Fruit fly (Drosophila melanogaster) whole organism: ENCODE data around the gene CG31810.

Experiments
- CG8478 ChIP-seq: fragments of >200 bp; optimal IDR thresholded peaks from 2 replicates; lab custom pipeline; 2018; ENCODE audit warnings: inconsistent platforms
- Dll ChIP-seq: fragments of >200 bp; optimal IDR thresholded peaks from 2 replicates; lab custom pipeline; 2017
- EcR ChIP-seq, 2 experiments: fragments of >200 bp; optimal IDR thresholded peaks; 2 replicates each; lab custom pipeline; 2017; ENCODE audit warnings: missing biosample characterization in 2 of 2, missing genetic modification characterization in 2 of 2, missing genetic modification reagents in 2 of 2
- pan ChIP-seq: fragments of >200 bp; optimal IDR thresholded peaks from 2 replicates; lab custom pipeline; 2017
- psq ChIP-seq: fragments of >200 bp; optimal IDR thresholded peaks from 2 replicates; lab custom pipeline; 2017
- usp ChIP-seq: fragments of >200 bp; optimal IDR thresholded peaks from 2 replicates; lab custom pipeline; 2017; ENCODE audit warnings: missing biosample characterization, missing genetic modification characterization, mixed read lengths

The CG31810 gene

dm6 chr2L:16852318-16852932 lies at the start of gene CG31810:
TSS of gene CG31810 (minus strand) at chr2L:16852368.
- TF ChIP-seq Dll (no peak), CG8478 (lab: Kevin White, UChicago) (no peak), usp (no peak), pan (lab: Kevin White, UChicago) (no peak), psq (no peak), EcR (GFP tag; optimal IDR thresholded peaks at IDR 0.05; lab: Kevin White, UChicago) (no peak)

DNA sequence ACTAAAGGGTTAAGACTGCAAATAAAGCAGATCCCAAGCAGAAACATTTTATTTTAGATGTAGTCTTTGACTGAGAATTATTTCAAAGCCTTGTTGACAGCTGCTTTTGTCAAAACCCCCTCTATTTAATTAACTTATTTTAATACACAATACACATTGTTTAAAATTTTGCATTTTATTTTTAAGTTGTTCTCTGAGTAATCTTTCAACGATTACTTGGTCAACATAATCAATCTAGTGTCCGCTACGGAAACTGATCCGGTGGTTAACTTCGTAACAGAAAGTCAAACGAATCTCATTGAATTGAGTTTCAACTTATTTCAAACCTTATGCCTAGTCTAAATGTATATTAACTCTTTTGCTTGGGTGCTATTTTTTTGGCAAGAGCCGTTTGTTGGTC lies 48.2 kb upstream of the CG31810 start, which contains the start of gene CG31805:
Gene CG31805 (minus strand): TSS at position 101 of the 400 bp plus-strand sequence.
- TF ChIP-seq usp, result no peak
- TF ChIP-seq Dll, result no peak
- no peak for TF ChIP-seq pan (lab: Kevin White, UChicago)
- TF ChIP-seq EcR (GFP tag; optimal IDR thresholded peaks at IDR 0.05; lab: Kevin White, UChicago), result no peak
- TF ChIP-seq CG8478 (lab: Kevin White, UChicago), result no peak
- TF ChIP-seq psq, result no peak

DNA sequence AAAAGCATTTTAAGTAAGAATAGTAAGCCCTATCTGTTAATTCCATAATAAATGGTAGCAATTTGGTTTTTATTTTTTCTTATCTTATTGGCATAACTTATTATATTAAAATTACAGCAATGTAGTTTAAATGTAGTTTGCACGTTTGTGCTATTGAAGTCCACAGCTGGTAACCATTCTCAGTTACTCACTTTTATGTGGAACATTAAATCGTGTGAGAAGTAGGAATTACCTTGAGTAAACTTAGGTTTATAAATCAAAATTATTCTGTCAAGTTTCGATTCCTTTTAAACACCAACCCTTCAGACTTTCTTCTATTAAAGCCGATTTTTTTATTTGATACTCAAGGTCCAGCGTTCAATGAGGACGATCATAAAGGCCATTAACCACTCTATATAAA lies 37.4 kb upstream of the CG31810 start, which contains the start of gene CG42556:
Gene CG42556 (plus strand): TSS at position 301 of the 400 bp plus-strand sequence.
- TF ChIP-seq Dll, result no peak
- TF ChIP-seq pan (lab: Kevin White, UChicago), result no peak
- no peak for TF ChIP-seq CG8478 (lab: Kevin White, UChicago)
- TF ChIP-seq usp, result no peak
- TF ChIP-seq EcR (GFP tag; optimal IDR thresholded peaks at IDR 0.05; lab: Kevin White, UChicago), result no peak
- TF ChIP-seq psq, result no peak

DNA sequence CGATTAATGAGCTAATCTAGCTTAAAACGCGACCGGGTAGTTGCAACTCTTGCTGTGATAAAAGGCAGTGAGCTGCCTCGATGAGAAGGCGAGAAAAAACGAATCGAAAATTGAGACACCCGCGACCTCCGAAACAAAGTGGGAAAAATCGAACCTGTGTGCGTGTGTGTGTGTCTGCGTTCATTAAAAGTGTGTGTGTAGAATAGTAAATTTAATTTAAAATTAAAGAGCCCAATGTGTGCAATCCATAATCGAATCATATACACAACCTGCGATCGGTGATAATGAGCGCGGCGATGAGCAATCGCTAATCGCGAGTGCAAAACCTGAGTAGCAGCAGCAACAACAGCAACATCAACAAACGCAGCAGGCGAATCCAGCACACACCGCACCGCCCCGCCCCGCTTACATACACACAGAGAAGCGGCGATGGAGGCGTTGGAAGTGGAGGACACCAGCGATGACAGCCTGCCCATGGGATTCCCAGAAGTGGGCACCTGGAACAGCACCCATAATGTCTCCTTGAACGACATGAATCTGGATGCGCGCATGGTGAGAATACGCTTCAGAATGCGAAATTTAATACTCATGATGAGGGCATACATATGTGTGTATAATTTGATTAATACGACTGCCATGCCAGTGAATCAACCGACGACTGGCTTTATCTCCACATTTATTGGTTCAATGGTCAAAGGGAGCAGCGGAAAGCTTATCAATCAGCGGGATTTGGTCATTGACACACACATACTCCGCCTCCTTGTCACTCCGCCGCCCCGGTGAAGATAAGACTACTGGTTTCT lies 36.6 kb upstream of the CG31810 start:
- TF ChIP-seq usp (no peak), psq (no peak), EcR (GFP tag; optimal IDR thresholded peaks at IDR 0.05; lab: Kevin White, UChicago) (peak in 1 of 2 experiments; percentile 45), pan (lab: Kevin White, UChicago) (peak; percentile 4), CG8478 (lab: Kevin White, UChicago) (no peak)

DNA sequence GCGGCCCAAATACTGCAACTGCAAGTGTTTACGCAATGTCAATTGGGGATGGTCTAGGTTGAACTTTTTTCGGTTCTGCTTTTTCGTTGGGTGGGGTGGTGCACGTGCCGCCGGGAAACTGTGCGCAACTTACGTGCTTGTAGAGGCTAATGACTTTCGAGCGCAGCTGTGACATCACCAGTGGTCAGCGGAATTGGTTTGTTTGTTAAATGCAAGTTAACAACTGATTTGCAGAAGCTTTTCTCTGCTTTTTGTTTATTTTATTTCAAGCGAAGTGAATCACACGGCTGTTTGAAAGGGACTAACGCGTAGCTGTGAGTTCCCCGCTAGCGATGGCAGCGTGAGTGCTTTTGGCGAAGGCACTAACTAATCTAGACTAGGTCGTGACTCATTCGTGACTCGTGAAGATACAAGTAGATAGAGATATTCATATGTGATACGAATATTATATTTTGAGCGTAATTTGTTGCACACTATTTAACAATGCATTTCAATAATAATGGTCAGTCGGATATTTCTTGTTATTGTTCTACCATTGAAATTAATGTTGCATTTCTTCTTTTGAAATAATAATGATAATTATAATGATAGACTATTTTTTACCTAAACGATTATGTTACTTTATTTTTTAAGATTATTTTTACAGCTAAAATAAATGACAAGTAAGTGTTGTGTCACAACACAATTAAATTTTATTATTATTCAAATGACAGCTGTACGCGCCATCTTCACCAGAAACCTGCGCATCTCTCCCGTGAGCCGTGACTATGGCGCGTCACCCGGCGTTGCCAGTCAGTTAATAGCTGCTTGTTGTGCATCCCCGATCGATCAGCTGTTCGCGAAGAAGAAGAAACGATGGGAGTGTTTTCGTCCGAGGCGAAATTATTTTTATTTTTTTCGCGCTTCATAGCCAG lies 35.7 kb upstream of the CG31810 start, which contains the start of the genes osi and tweek:
Gene osi (minus strand): TSS at position 307 of the 914 bp plus-strand sequence.
Gene tweek (plus strand): TSS at position 831 of the 914 bp plus-strand sequence.
- no peak for TF ChIP-seq Dll
- no peak for TF ChIP-seq psq
- TF ChIP-seq CG8478 (lab: Kevin White, UChicago), result no peak
- no peak for TF ChIP-seq usp
- TF ChIP-seq pan (lab: Kevin White, UChicago), result no peak
- TF ChIP-seq EcR (GFP tag; optimal IDR thresholded peaks at IDR 0.05; lab: Kevin White, UChicago), result no peak

DNA sequence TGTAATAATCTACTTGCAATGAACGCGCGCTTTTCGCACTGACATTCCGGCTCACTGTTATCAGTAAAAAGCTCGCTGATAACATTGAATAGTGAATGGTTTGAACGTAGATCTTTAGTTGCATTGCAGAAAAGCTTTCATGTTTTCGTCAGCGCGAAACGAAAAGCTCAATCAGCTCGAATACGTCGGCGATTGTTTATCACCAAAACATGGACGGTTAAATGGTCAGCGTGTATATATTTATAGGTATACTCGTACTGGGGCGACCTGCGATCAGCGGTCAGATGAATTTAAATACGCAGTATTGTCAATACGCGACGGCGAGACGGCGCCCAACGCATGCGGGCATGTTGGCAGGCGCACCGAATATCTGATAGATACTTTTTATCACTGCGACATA lies 34.3 kb upstream of the CG31810 start:
- TF ChIP-seq psq (no peak), usp (no peak), Dll (no peak), pan (lab: Kevin White, UChicago) (no peak), CG8478 (lab: Kevin White, UChicago) (no peak), EcR (GFP tag; optimal IDR thresholded peaks at IDR 0.05; lab: Kevin White, UChicago) (no peak)

dm6 chr2L:16885347-16885746 lies 33.2 kb upstream of the CG31810 start:
- TF ChIP-seq EcR (GFP tag; optimal IDR thresholded peaks at IDR 0.05; lab: Kevin White, UChicago), result no peak
- no peak for TF ChIP-seq pan (lab: Kevin White, UChicago)

DNA sequence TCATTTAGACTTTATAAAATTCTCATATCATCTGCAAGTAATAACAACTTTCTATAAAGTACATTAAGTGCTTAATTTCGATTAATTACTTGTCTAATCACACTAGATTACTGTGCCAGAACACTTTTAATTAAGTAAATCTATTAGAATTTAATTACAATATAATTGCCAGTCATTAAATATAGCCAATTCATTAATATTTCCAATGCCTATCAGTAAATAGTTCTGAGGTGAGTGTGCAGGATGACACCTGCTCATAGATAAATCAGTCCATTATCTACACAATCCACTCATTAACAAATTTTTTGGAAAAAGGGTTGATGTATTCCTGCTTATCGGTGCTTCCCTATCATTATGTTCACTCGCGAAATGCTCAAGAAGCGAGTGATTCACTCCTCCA lies 32.5 kb upstream of the CG31810 start:
- TF ChIP-seq psq (no peak), usp (no peak), Dll (no peak), pan (lab: Kevin White, UChicago) (no peak), CG8478 (lab: Kevin White, UChicago) (no peak), EcR (GFP tag; optimal IDR thresholded peaks at IDR 0.05; lab: Kevin White, UChicago) (no peak)

- no peak for TF ChIP-seq usp
- no peak for TF ChIP-seq Dll
- TF ChIP-seq psq, result no peak
- no peak for TF ChIP-seq pan (lab: Kevin White, UChicago)
- TF ChIP-seq EcR (GFP tag; optimal IDR thresholded peaks at IDR 0.05; lab: Kevin White, UChicago), result no peak
- TF ChIP-seq CG8478 (lab: Kevin White, UChicago), result no peak
Measured at dm6 chr2L:16882871-16883849, 31.0 kb upstream of the CG31810 start.

- TF ChIP-seq EcR (GFP tag; optimal IDR thresholded peaks at IDR 0.05; lab: Kevin White, UChicago) (no peak), usp (no peak), Dll (no peak), pan (lab: Kevin White, UChicago) (no peak), CG8478 (lab: Kevin White, UChicago) (no peak), psq (no peak)
Measured at dm6 chr2L:16882372-16882771, 30.2 kb upstream of the CG31810 start.

- no peak for TF ChIP-seq pan (lab: Kevin White, UChicago)
- TF ChIP-seq usp, result no peak
- TF ChIP-seq EcR (GFP tag; optimal IDR thresholded peaks at IDR 0.05; lab: Kevin White, UChicago), result no peak
Measured at dm6 chr2L:16880930-16881329, 28.8 kb upstream of the CG31810 start.
